Fruit fly (Drosophila melanogaster) whole organism, embryonic: ENCODE data around the gene Pdfr.

Experiments used
- Adf1 ChIP-seq: fragments of 200-800 bp; sonication (Bioruptor generic); IDR thresholded peaks from 2 replicates; pipeline ENCODE4 v1.3.6; 2022; ENCODE audit warnings: missing biosample characterization, missing genetic modification characterization
- Antp ChIP-seq: fragments of 200-800 bp; sonication (Bioruptor generic); optimal IDR thresholded peaks from 3 replicates; lab custom pipeline; 2016; ENCODE audit warnings: missing biosample characterization, missing genetic modification characterization
- CG10543 ChIP-seq: fragments of 200-800 bp; sonication (Bioruptor generic); optimal IDR thresholded peaks from 3 replicates; lab custom pipeline; 2017; ENCODE audit warnings: missing biosample characterization, mild to moderate bottlenecking, missing genetic modification characterization, moderate library complexity
- CG11456 ChIP-seq: fragments of 200-800 bp; sonication (Bioruptor generic); IDR thresholded peaks from 3 replicates; pipeline ENCODE4 v1.3.6; 2022; ENCODE audit warnings: missing biosample characterization, missing genetic modification characterization
- CG13775 ChIP-seq: fragments of 200-800 bp; sonication (Bioruptor generic); optimal IDR thresholded peaks from 3 replicates; lab custom pipeline; 2017; ENCODE audit warnings: missing biosample characterization, mild to moderate bottlenecking, missing genetic modification characterization
- CG14860 ChIP-seq: fragments of 200-800 bp; sonication (Bioruptor generic); IDR thresholded peaks from 3 replicates; pipeline ENCODE4 v1.3.6; 2022; ENCODE audit warnings: missing biosample characterization, missing genetic modification characterization; ENCODE audit not compliant: partially characterized antibody
- CG15514 ChIP-seq: fragments of 200-800 bp; sonication (Bioruptor generic); optimal IDR thresholded peaks from 3 replicates; lab custom pipeline; 2017; ENCODE audit warnings: missing biosample characterization, missing genetic modification characterization, mild to moderate bottlenecking, moderate library complexity, missing genetic modification reagents
- CG15696 ChIP-seq: fragments of 200-800 bp; sonication (Bioruptor generic); optimal IDR thresholded peaks from 2 replicates; lab custom pipeline; 2019; ENCODE audit warnings: missing biosample characterization, mild to moderate bottlenecking, missing genetic modification characterization, moderate library complexity
- CG17361 ChIP-seq: fragments of 200-800 bp; sonication (Bioruptor generic); IDR thresholded peaks from 3 replicates; pipeline ENCODE4 v1.3.6; 2022; ENCODE audit warnings: missing biosample characterization, missing genetic modification characterization
- CG17612 ChIP-seq: fragments of 200-800 bp; sonication (Bioruptor generic); IDR thresholded peaks from 2 replicates; pipeline ENCODE4 v1.3.6; 2022; ENCODE audit warnings: missing biosample characterization, missing genetic modification characterization
- CG30020 ChIP-seq: fragments of 200-800 bp; optimal IDR thresholded peaks from 2 replicates; lab custom pipeline; 2019; ENCODE audit warnings: missing biosample characterization, mild to moderate bottlenecking, missing genetic modification characterization, moderate library complexity
- CG31224 ChIP-seq: fragments of 200-800 bp; sonication (Bioruptor generic); IDR thresholded peaks from 2 replicates; pipeline ENCODE4 v1.3.6; 2022; ENCODE audit warnings: missing biosample characterization, missing genetic modification characterization
- CG34376 ChIP-seq: fragments of 200-800 bp; sonication (Bioruptor generic); optimal IDR thresholded peaks from 2 replicates; lab custom pipeline; 2018; ENCODE audit warnings: missing biosample characterization, mild to moderate bottlenecking, missing genetic modification characterization
- CG6689 ChIP-seq: fragments of 200-800 bp; sonication (Bioruptor generic); IDR thresholded peaks from 2 replicates; pipeline ENCODE4 v1.3.6; 2022; ENCODE audit warnings: missing biosample characterization, missing genetic modification characterization
- CG7839 ChIP-seq: fragments of 200-800 bp; sonication (Bioruptor generic); optimal IDR thresholded peaks from 3 replicates; lab custom pipeline; 2018; ENCODE audit warnings: missing biosample characterization, mild to moderate bottlenecking, missing genetic modification characterization, moderate library complexity
- CG9215 ChIP-seq: fragments of 200-800 bp; sonication (Bioruptor generic); IDR thresholded peaks from 2 replicates; pipeline ENCODE4 v1.3.6; 2022; ENCODE audit warnings: missing biosample characterization, missing genetic modification characterization
- CoRest ChIP-seq: fragments of 200-800 bp; sonication (Bioruptor generic); optimal IDR thresholded peaks from 3 replicates; lab custom pipeline; 2018; ENCODE audit warnings: missing biosample characterization, mild to moderate bottlenecking, missing genetic modification characterization, moderate library complexity
- Dip3 ChIP-seq: fragments of 200-800 bp; sonication (Bioruptor generic); optimal IDR thresholded peaks from 3 replicates; lab custom pipeline; 2016; ENCODE audit warnings: missing biosample characterization, missing genetic modification characterization
- Ets65A ChIP-seq: fragments of 200-800 bp; sonication (Bioruptor generic); peaks from one replicate; lab custom pipeline; 2016; ENCODE audit warnings: missing biosample characterization, missing genetic modification characterization
- HLH4C ChIP-seq: fragments of 200-800 bp; sonication (Bioruptor generic); IDR thresholded peaks from 3 replicates; pipeline ENCODE4 v1.3.6; 2022; ENCODE audit warnings: missing biosample characterization, missing genetic modification characterization; ENCODE audit not compliant: partially characterized antibody
- HLHmδ ChIP-seq: fragments of 200-800 bp; sonication (Bioruptor generic); optimal IDR thresholded peaks from 2 replicates; lab custom pipeline; 2018; ENCODE audit warnings: missing biosample characterization, mild to moderate bottlenecking, missing genetic modification characterization, moderate library complexity
- Hmr ChIP-seq: fragments of 200-800 bp; sonication (Bioruptor generic); optimal IDR thresholded peaks from 3 replicates; lab custom pipeline; 2017; ENCODE audit warnings: mild to moderate bottlenecking, missing biosample characterization, missing genetic modification reagents, missing genetic modification characterization
- Hr3 ChIP-seq: fragments of 200-800 bp; sonication (Bioruptor generic); optimal IDR thresholded peaks from 3 replicates; lab custom pipeline; 2016; ENCODE audit warnings: missing biosample characterization, missing genetic modification characterization
- MESR4 ChIP-seq: fragments of 200-800 bp; sonication (Bioruptor generic); optimal IDR thresholded peaks from 2 replicates; lab custom pipeline; 2018; ENCODE audit warnings: missing biosample characterization, mild to moderate bottlenecking, missing genetic modification characterization, moderate library complexity
- Med ChIP-seq: fragments of 200-800 bp; sonication (Bioruptor generic); peaks from one replicate; lab custom pipeline; 2016; ENCODE audit warnings: missing biosample characterization, missing genetic modification characterization, mild to moderate bottlenecking, inconsistent platforms, moderate library complexity
- Myb ChIP-seq: fragments of 200-800 bp; sonication (Bioruptor generic); optimal IDR thresholded peaks from 2 replicates; lab custom pipeline; 2016; ENCODE audit warnings: missing biosample characterization, missing genetic modification characterization
- Nf-YC ChIP-seq: fragments of 200-800 bp; optimal IDR thresholded peaks from 3 replicates; lab custom pipeline; 2019; ENCODE audit warnings: missing biosample characterization, mild to moderate bottlenecking, missing genetic modification characterization, moderate library complexity
- Rx ChIP-seq: fragments of 200-800 bp; sonication (Bioruptor generic); IDR thresholded peaks from 2 replicates; pipeline ENCODE4 v1.3.6; 2022; ENCODE audit warnings: missing biosample characterization, missing genetic modification characterization
- Sry-δ ChIP-seq: fragments of 200-800 bp; sonication (Bioruptor generic); optimal IDR thresholded peaks from 2 replicates; lab custom pipeline; 2016; ENCODE audit warnings: missing biosample characterization, missing genetic modification characterization
- Vsx1 ChIP-seq: fragments of 200-800 bp; sonication (Bioruptor generic); optimal IDR thresholded peaks from 2 replicates; lab custom pipeline; 2017; ENCODE audit warnings: missing biosample characterization, mild to moderate bottlenecking, missing genetic modification characterization, missing genetic modification reagents
- ab ChIP-seq: fragments of 200-800 bp; sonication (Bioruptor generic); optimal IDR thresholded peaks from 2 replicates; lab custom pipeline; 2016; ENCODE audit warnings: missing biosample characterization, missing genetic modification characterization
- ara ChIP-seq: fragments of 200-800 bp; sonication (Bioruptor generic); IDR thresholded peaks from 2 replicates; pipeline ENCODE4 v1.3.6; 2022; ENCODE audit warnings: missing biosample characterization, missing genetic modification characterization
- caup ChIP-seq: fragments of 200-800 bp; sonication (Bioruptor generic); optimal IDR thresholded peaks from 3 replicates; lab custom pipeline; 2017; ENCODE audit warnings: missing biosample characterization, mild to moderate bottlenecking, missing genetic modification characterization, moderate library complexity; ENCODE audit not compliant: severe bottlenecking
- crol ChIP-seq: fragments of 200-800 bp; sonication (Bioruptor generic); IDR thresholded peaks from 2 replicates; pipeline ENCODE4 v1.3.6; 2022; ENCODE audit warnings: missing biosample characterization, missing genetic modification characterization
- esg ChIP-seq: fragments of 200-800 bp; sonication (Bioruptor generic); conservative IDR thresholded peaks from 2 replicates; pipeline ENCODE4 v1.3.6; 2022; ENCODE audit warnings: missing biosample characterization, missing genetic modification characterization
- exex ChIP-seq: fragments of 200-800 bp; sonication (Bioruptor generic); optimal IDR thresholded peaks from 4 replicates; lab custom pipeline; 2018; ENCODE audit warnings: missing biosample characterization, mild to moderate bottlenecking, missing genetic modification characterization, moderate library complexity
- fru ChIP-seq: fragments of >200 bp; optimal IDR thresholded peaks from 2 replicates; lab custom pipeline; 2017
- gcm2 ChIP-seq: fragments of 200-800 bp; sonication (Bioruptor generic); optimal IDR thresholded peaks from 2 replicates; lab custom pipeline; 2016; ENCODE audit warnings: missing biosample characterization, missing genetic modification characterization
- grau ChIP-seq: fragments of 200-800 bp; optimal IDR thresholded peaks from 3 replicates; lab custom pipeline; 2019; ENCODE audit warnings: missing biosample characterization, mild to moderate bottlenecking, missing genetic modification characterization, moderate library complexity
- ind ChIP-seq: fragments of 200-800 bp; sonication (Bioruptor generic); optimal IDR thresholded peaks from 3 replicates; lab custom pipeline; 2016; ENCODE audit warnings: missing biosample characterization, missing genetic modification characterization
- lov ChIP-seq, 2 experiments: fragments of 200-800 bp in 1 of 2; fragments of >200 bp in 1 of 2; sonication (Bioruptor generic) in 1 of 2; IDR thresholded peaks in 1 of 2; optimal IDR thresholded peaks in 1 of 2; 2 replicates in 1 of 2; 3 replicates in 1 of 2; pipeline versions ENCODE4 v1.3.6 to Lab custom; 2017 to 2022; ENCODE audit warnings: missing biosample characterization in 1 of 2, missing genetic modification characterization in 1 of 2
- luna ChIP-seq: fragments of 200-800 bp; sonication (Bioruptor generic); optimal IDR thresholded peaks from 2 replicates; lab custom pipeline; 2016; ENCODE audit warnings: missing biosample characterization, missing genetic modification characterization
- mirr ChIP-seq: fragments of 200-800 bp; sonication (Bioruptor generic); optimal IDR thresholded peaks from 3 replicates; lab custom pipeline; 2018; ENCODE audit warnings: missing biosample characterization, mild to moderate bottlenecking, missing genetic modification characterization
- mld ChIP-seq: fragments of 200-800 bp; sonication (Bioruptor generic); IDR thresholded peaks from 3 replicates; pipeline ENCODE4 v1.3.6; 2022; ENCODE audit warnings: missing biosample characterization, missing genetic modification characterization; ENCODE audit not compliant: partially characterized antibody
- nmo ChIP-seq: fragments of 200-800 bp; sonication (Bioruptor generic); optimal IDR thresholded peaks from 2 replicates; lab custom pipeline; 2018; ENCODE audit warnings: missing biosample characterization, mild to moderate bottlenecking, missing genetic modification characterization, moderate library complexity
- ranshi ChIP-seq: fragments of 200-800 bp; sonication (Bioruptor generic); IDR thresholded peaks from 2 replicates; pipeline ENCODE4 v1.3.6; 2022; ENCODE audit warnings: missing biosample characterization, missing genetic modification characterization
- scrt ChIP-seq: fragments of 200-800 bp; sonication (Bioruptor generic); optimal IDR thresholded peaks from 2 replicates; lab custom pipeline; 2018; ENCODE audit warnings: missing biosample characterization, mild to moderate bottlenecking, missing genetic modification characterization, moderate library complexity
- sd ChIP-seq: fragments of 200-800 bp; sonication (Bioruptor generic); optimal IDR thresholded peaks from 3 replicates; lab custom pipeline; 2018; ENCODE audit warnings: missing biosample characterization, mild to moderate bottlenecking, missing genetic modification characterization, moderate library complexity
- vvl ChIP-seq: fragments of 200-800 bp; sonication (Bioruptor generic); IDR thresholded peaks from 2 replicates; pipeline ENCODE4 v1.3.6; 2022; ENCODE audit warnings: missing biosample characterization, missing genetic modification characterization

The Pdfr gene

DNA sequence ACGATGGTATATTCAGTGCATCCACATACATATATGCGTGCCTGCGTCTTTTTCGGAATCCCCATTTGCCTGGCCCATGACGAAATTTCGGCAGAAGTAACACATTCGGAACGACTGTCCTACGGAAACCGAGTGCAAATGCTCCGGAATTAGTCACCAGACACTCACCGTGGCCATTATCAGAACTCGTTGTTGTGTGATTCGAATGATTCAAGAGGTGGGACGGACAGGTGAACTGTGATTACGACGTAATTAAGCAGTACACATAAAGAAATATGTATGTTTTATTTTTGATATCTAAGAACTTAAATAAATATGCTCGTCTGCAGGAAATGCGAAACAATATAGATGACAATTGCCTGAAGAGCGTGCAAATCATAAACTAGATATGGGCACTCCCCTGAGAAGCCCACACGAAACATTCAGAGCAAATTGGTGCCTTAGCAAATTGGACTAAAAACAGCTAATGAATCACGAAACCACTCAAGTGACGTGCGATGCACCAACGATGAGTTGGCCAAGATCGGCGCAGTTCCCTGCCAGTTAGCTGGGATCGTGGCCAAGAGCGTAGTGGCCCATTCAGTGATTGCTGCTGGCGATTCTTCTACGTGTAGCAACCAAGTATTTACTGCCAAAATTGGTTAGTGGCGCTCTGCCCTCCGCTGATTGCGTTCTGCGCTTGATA is 39.5 kb downstream of the Pdfr start (continued):
- TF ChIP-seq ab (GFP tag; lab: Kevin White, UChicago) (no peak), mirr (GFP tag; lab: Kevin White, UChicago) (no peak), CG30020 (tag; lab: Kevin White, UChicago) (no peak), Nf-YC (tag; lab: Kevin White, UChicago) (peak; percentile 9), lov (optimal IDR thresholded peaks at IDR 0.05; lab: Kevin White, UChicago) (no peak), lov (GFP tag; IDR thresholded peaks at IDR 0.05; lab: Robert Waterston, UW) (no peak), Ets65A (GFP tag; lab: Kevin White, UChicago) (peak; percentile 80), Adf1 (GFP tag; lab: Robert Waterston, UW) (0 out of 2 replicates have a peak, but pooled peaks have one; percentile 22), CG10543 (GFP tag; lab: Kevin White, UChicago) (peak; percentile 42), Hr3 (GFP tag; lab: Kevin White, UChicago) (no peak), Antp (peak; percentile 19), Hmr (GFP tag; lab: Kevin White, UChicago) (peak; percentile 56), ara (GFP tag; lab: Robert Waterston, UW) (no peak), Myb (no peak), nmo (GFP tag; lab: Kevin White, UChicago) (peak; percentile 29), CG15696 (tag; lab: Kevin White, UChicago) (no peak), CG6689 (0 out of 2 replicates have a peak, but pooled peaks have one; percentile 13), CG31224 (GFP tag; lab: Robert Waterston, UW) (0 out of 2 replicates have a peak, but pooled peaks have one; percentile 24), exex (peak; percentile 83), gcm2 (GFP tag; lab: Kevin White, UChicago) (no peak), ranshi (GFP tag; lab: Robert Waterston, UW) (peak; percentile 32; the same call in 1 of the 2 replicates), grau (tag; lab: Kevin White, UChicago) (peak; percentile 59), vvl (GFP tag; lab: Robert Waterston, UW) (no peak), scrt (GFP tag; lab: Kevin White, UChicago) (peak; percentile 23), Vsx1 (GFP tag; lab: Kevin White, UChicago) (peak; percentile 7), Dip3 (no peak), HLH4C (GFP tag; lab: Robert Waterston, UW) (no peak), CG7839 (tag; lab: Kevin White, UChicago) (peak; percentile 47), Sry-δ (GFP tag; lab: Kevin White, UChicago) (no peak), CoRest (tag; lab: Kevin White, UChicago) (peak; percentile 48), CG9215 (GFP tag; lab: Robert Waterston, UW) (0 out of 2 replicates have a peak, but pooled peaks have one; percentile 38), CG17612 (GFP tag; lab: Robert Waterston, UW) (0 out of 2 replicates have a peak, but pooled peaks have one; percentile 32), luna (GFP tag; lab: Kevin White, UChicago) (no peak), CG13775 (peak; percentile 21), ind (GFP tag; lab: Kevin White, UChicago) (peak; percentile 22), MESR4 (GFP tag; lab: Kevin White, UChicago) (no peak), CG11456 (0 out of 3 replicates have a peak, but pooled peaks have one; percentile 42), esg (0 out of 2 replicates have a peak, but pooled peaks have one; percentile 16), CG17361 (GFP tag; lab: Robert Waterston, UW) (peak; percentile 54; the same call in 2 of the 3 replicates), sd (tag; lab: Kevin White, UChicago) (peak; percentile 45), caup (GFP tag; lab: Kevin White, UChicago) (peak; percentile 15), HLHmδ (GFP tag; lab: Kevin White, UChicago) (no peak), CG34376 (GFP tag; lab: Kevin White, UChicago) (peak; percentile 23), mld (GFP tag; lab: Robert Waterston, UW) (no peak), Med (peak; percentile 75), CG15514 (GFP tag; lab: Kevin White, UChicago) (peak; percentile 27), Rx (GFP tag; lab: Robert Waterston, UW) (no peak), fru (no peak), CG14860 (GFP tag; lab: Robert Waterston, UW) (no peak), crol (GFP tag; lab: Robert Waterston, UW) (no peak)
